Worm (Caenorhabditis elegans) whole organism, midembryonic: Measurements from ENCODE around the gene srj-38.

Source experiments
- T22C8.4 ChIP-seq: fragments of 200-800 bp; sonication (Bioruptor generic); IDR thresholded peaks from 2 replicates; pipeline ENCODE4 v1.3.6; 2022; ENCODE audit warnings: missing genetic modification characterization, missing compliant biosample characterization
- cog-1 ChIP-seq: sonication (generic microtip); optimal IDR thresholded peaks from 2 replicates; lab custom pipeline; 2016; ENCODE audit warnings: missing genetic modification characterization, missing compliant biosample characterization
- flt-1 ChIP-seq: fragments of 200-800 bp; sonication (Bioruptor generic); IDR thresholded peaks from 2 replicates; pipeline ENCODE4 v1.3.6; 2022; ENCODE audit warnings: missing genetic modification characterization, missing compliant biosample characterization
- klf-2 ChIP-seq: fragments of 200-800 bp; sonication (Bioruptor generic); conservative IDR thresholded peaks from 2 replicates; pipeline ENCODE4 v1.3.6; 2022; ENCODE audit warnings: missing genetic modification reagents, missing genetic modification characterization, missing compliant biosample characterization
- med-1 ChIP-seq: sonication (generic microtip); optimal IDR thresholded peaks from 2 replicates; lab custom pipeline; 2017; ENCODE audit warnings: missing genetic modification characterization, mild to moderate bottlenecking, missing compliant biosample characterization, antibody characterized with exemption, missing genetic modification reagents; ENCODE audit not compliant: insufficient read depth
- ref-1 ChIP-seq: fragments of 200-800 bp; sonication (Bioruptor generic); conservative IDR thresholded peaks from 2 replicates; pipeline ENCODE4 v1.3.6; 2022; ENCODE audit warnings: missing genetic modification reagents, missing genetic modification characterization, missing compliant biosample characterization
- tab-1 ChIP-seq: fragments of 200-800 bp; sonication (Bioruptor generic); IDR thresholded peaks from 2 replicates; pipeline ENCODE4 v1.3.6; 2022; ENCODE audit warnings: missing genetic modification characterization, missing compliant biosample characterization
- ztf-23 ChIP-seq: fragments of 200-800 bp; sonication (Bioruptor generic); IDR thresholded peaks from 2 replicates; pipeline ENCODE4 v1.3.6; 2022; ENCODE audit warnings: missing genetic modification reagents, missing genetic modification characterization, missing compliant biosample characterization
- ztf-29 ChIP-seq: fragments of 200-800 bp; sonication (Bioruptor generic); IDR thresholded peaks from 2 replicates; pipeline ENCODE4 v1.3.6; 2022; ENCODE audit warnings: missing genetic modification reagents, missing genetic modification characterization, missing compliant biosample characterization

DNA sequence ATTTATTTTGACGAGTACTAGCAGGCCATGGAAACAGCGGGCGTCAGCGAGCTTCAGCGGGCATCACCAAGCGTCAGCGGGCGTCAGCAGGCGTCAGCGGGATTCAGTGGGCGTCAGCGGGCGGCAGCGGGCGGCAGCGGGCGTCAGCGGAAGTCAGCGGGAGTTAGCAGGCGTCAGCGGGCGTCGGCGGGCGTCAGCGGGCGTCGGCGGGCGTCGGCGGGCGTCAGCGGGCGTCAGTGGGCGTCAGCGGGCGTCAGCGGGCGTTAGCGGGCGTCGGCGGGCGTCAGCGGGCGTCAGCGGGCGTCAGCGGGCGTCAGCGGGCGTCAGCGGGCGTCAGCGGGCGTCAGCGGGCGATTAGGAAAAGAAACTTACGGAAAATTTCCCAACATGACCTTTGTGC is 41.6 kb downstream of the srj-38 start:
- TF ChIP-seq T22C8.4 (GFP tag; lab: Robert Waterston, UW), result no peak
- no peak for TF ChIP-seq ztf-23
- TF ChIP-seq klf-2, result no peak
- TF ChIP-seq flt-1 (GFP tag; lab: Robert Waterston, UW), result no peak
- TF ChIP-seq ref-1 (GFP tag; lab: Robert Waterston, UW), result no peak
- no peak for TF ChIP-seq ztf-29 (GFP tag; lab: Robert Waterston, UW)
- TF ChIP-seq tab-1 (GFP tag; lab: Robert Waterston, UW), result no peak
- no peak for TF ChIP-seq med-1 (GFP tag; lab: Kevin White, UChicago)
- no peak for TF ChIP-seq cog-1 (tag; lab: Kevin White, UChicago)
